Worm (Caenorhabditis elegans) whole organism, L4 larva: ENCODE results near the gene D1005.4.

ENCODE experiments used
- F10B5.3 ChIP-seq: sonication (generic microtip); optimal IDR thresholded peaks from 2 replicates; lab custom pipeline; 2016; ENCODE audit warnings: mild to moderate bottlenecking, missing genetic modification characterization, missing compliant biosample characterization
- F44E2.7 ChIP-seq: fragments of 200-800 bp; sonication (Bioruptor generic); IDR thresholded peaks from 2 replicates; pipeline ENCODE4 v2.1.2; 2022; ENCODE audit warnings: missing genetic modification characterization, missing compliant biosample characterization
- F49E8.2 ChIP-seq: sonication (generic microtip); optimal IDR thresholded peaks from 2 replicates; lab custom pipeline; 2016; ENCODE audit warnings: missing compliant biosample characterization, mild to moderate bottlenecking, missing genetic modification characterization, borderline replicate concordance
- R02D3.7 ChIP-seq: fragments of 150-350 bp; sonication (generic microtip); optimal IDR thresholded peaks from 3 replicates; lab custom pipeline; 2014; ENCODE audit warnings: missing biosample characterization, missing genetic modification characterization
- T20F7.1 ChIP-seq: fragments of 200-800 bp; sonication (Bioruptor generic); optimal IDR thresholded peaks from 2 replicates; lab custom pipeline; 2018; ENCODE audit warnings: mild to moderate bottlenecking, missing genetic modification characterization, missing compliant biosample characterization
- T26A8.4 ChIP-seq: fragments of 200-800 bp; sonication (Bioruptor generic); IDR thresholded peaks from 2 replicates; pipeline ENCODE4 v1.3.6; 2022; ENCODE audit warnings: missing genetic modification characterization, missing compliant biosample characterization
- Y5F2A.4 ChIP-seq: fragments of 200-800 bp; sonication (Bioruptor generic); optimal IDR thresholded peaks from 2 replicates; lab custom pipeline; 2018; ENCODE audit warnings: mild to moderate bottlenecking, missing genetic modification characterization, missing compliant biosample characterization
- Y75B8A.6 ChIP-seq: fragments of 200-800 bp; sonication (Bioruptor generic); IDR thresholded peaks from 2 replicates; pipeline ENCODE4 v1.3.6; 2022; ENCODE audit warnings: missing genetic modification reagents, missing genetic modification characterization, missing compliant biosample characterization
- ZK337.2 ChIP-seq: fragments of 200-800 bp; sonication (Bioruptor generic); IDR thresholded peaks from 2 replicates; pipeline ENCODE4 v1.3.6; 2022; ENCODE audit warnings: missing genetic modification reagents, missing genetic modification characterization, missing compliant biosample characterization
- ZK546.5 ChIP-seq, 2 experiments: sonication (generic microtip); optimal IDR thresholded peaks; 2 replicates each; lab custom pipeline; 2017; ENCODE audit warnings: missing biosample characterization in 2 of 2, missing genetic modification characterization in 2 of 2
- aha-1 ChIP-seq: fragments of 150-350 bp; peaks from one replicate; lab custom pipeline; 2014; ENCODE audit warnings: missing biosample characterization, missing genetic modification characterization
- ama-1 ChIP-seq: fragments of 150-350 bp; optimal IDR thresholded peaks from 2 replicates; lab custom pipeline; 2014; ENCODE audit warnings: inconsistent platforms, mixed read lengths
- arid-1 ChIP-seq: fragments of 200-800 bp; sonication (Bioruptor generic); conservative IDR thresholded peaks from 2 replicates; pipeline ENCODE4 v1.3.6; 2022; ENCODE audit warnings: missing genetic modification reagents, missing genetic modification characterization, missing compliant biosample characterization
- attf-4 ChIP-seq: sonication (generic microtip); optimal IDR thresholded peaks from 3 replicates; lab custom pipeline; 2017; ENCODE audit warnings: missing biosample characterization, missing genetic modification characterization
- ceh-62 ChIP-seq: sonication (generic microtip); optimal IDR thresholded peaks from 2 replicates; lab custom pipeline; 2017; ENCODE audit warnings: missing biosample characterization, missing genetic modification characterization
- ceh-82 ChIP-seq: sonication (generic microtip); optimal IDR thresholded peaks from 2 replicates; lab custom pipeline; 2017; ENCODE audit warnings: missing biosample characterization, missing genetic modification characterization
- ces-1 ChIP-seq: fragments of 150-350 bp; sonication (generic microtip); optimal IDR thresholded peaks from 4 replicates; lab custom pipeline; 2014; ENCODE audit warnings: missing biosample characterization, missing genetic modification reagents, missing genetic modification characterization
- cey-2 ChIP-seq: sonication (generic microtip); optimal IDR thresholded peaks from 3 replicates; lab custom pipeline; 2017; ENCODE audit warnings: missing genetic modification characterization, mild to moderate bottlenecking, missing compliant biosample characterization, antibody characterized with exemption, borderline replicate concordance; ENCODE audit not compliant: insufficient read depth
- daf-12 ChIP-seq: fragments of 150-350 bp; optimal IDR thresholded peaks from 2 replicates; lab custom pipeline; 2014; ENCODE audit warnings: missing biosample characterization, missing genetic modification reagents, missing genetic modification characterization
- daf-16 ChIP-seq, 3 experiments: sonication (generic microtip); optimal IDR thresholded peaks; 2 replicates each; lab custom pipeline; 2016 to 2017; ENCODE audit warnings: missing genetic modification characterization in 3 of 3, missing genetic modification reagents in 3 of 3, mild to moderate bottlenecking in 2 of 3, missing compliant biosample characterization in 2 of 3, missing biosample characterization in 1 of 3, moderate library complexity in 1 of 3
- daf-19 ChIP-seq: fragments of 200-800 bp; sonication (Bioruptor generic); conservative IDR thresholded peaks from 2 replicates; pipeline ENCODE4 v1.3.6; 2022; ENCODE audit warnings: missing genetic modification characterization, missing compliant biosample characterization
- daf-8 ChIP-seq: fragments of 200-800 bp; sonication (Bioruptor generic); IDR thresholded peaks from 2 replicates; pipeline ENCODE4 v1.3.6; 2022; ENCODE audit warnings: missing genetic modification characterization, missing compliant biosample characterization
- dmd-8 ChIP-seq: fragments of 200-800 bp; sonication (Bioruptor generic); IDR thresholded peaks from 2 replicates; pipeline ENCODE4 v1.3.6; 2022; ENCODE audit warnings: missing genetic modification characterization, missing compliant biosample characterization
- egl-27 ChIP-seq: sonication (generic microtip); optimal IDR thresholded peaks from 3 replicates; lab custom pipeline; 2017; ENCODE audit warnings: missing biosample characterization, missing genetic modification reagents, missing genetic modification characterization
- egl-43 ChIP-seq: fragments of 200-800 bp; sonication (Bioruptor generic); IDR thresholded peaks from 2 replicates; pipeline ENCODE4 v1.3.6; 2022; ENCODE audit warnings: missing genetic modification reagents, missing genetic modification characterization, missing compliant biosample characterization
- gei-8 ChIP-seq: fragments of 200-800 bp; sonication (Bioruptor generic); optimal IDR thresholded peaks from 2 replicates; lab custom pipeline; 2018; ENCODE audit warnings: mild to moderate bottlenecking, missing genetic modification characterization, missing compliant biosample characterization
- hif-1 ChIP-seq, 2 experiments: sonication (generic microtip); optimal IDR thresholded peaks; 2 replicates each; lab custom pipeline; 2016 to 2017; ENCODE audit warnings: missing compliant biosample characterization in 2 of 2, missing genetic modification characterization in 2 of 2, missing genetic modification reagents in 2 of 2, missing genotype in 2 of 2, mild to moderate bottlenecking in 1 of 2
- hlh-30 ChIP-seq: sonication (generic microtip); optimal IDR thresholded peaks from 2 replicates; lab custom pipeline; 2017; ENCODE audit warnings: antibody characterized with exemption, mild to moderate bottlenecking, missing genetic modification characterization, missing compliant biosample characterization; ENCODE audit not compliant: insufficient read depth
- hmg-1.1 ChIP-seq: fragments of 200-800 bp; sonication (Bioruptor generic); IDR thresholded peaks from 2 replicates; pipeline ENCODE4 v1.3.6; 2022; ENCODE audit warnings: missing genetic modification reagents, missing genetic modification characterization, missing compliant biosample characterization
- lin-1 ChIP-seq: fragments of 200-800 bp; sonication (Bioruptor generic); IDR thresholded peaks from 2 replicates; pipeline ENCODE4 v1.3.6; 2022; ENCODE audit warnings: missing genetic modification reagents, missing genetic modification characterization, missing compliant biosample characterization
- lin-13 ChIP-seq: fragments of 150-350 bp; optimal IDR thresholded peaks from 2 replicates; lab custom pipeline; 2014; ENCODE audit warnings: missing biosample characterization, missing genetic modification reagents, missing genetic modification characterization
- lin-38 ChIP-seq: fragments of 200-800 bp; sonication (Bioruptor generic); IDR thresholded peaks from 2 replicates; pipeline ENCODE4 v1.3.6; 2022; ENCODE audit warnings: missing genetic modification reagents, missing genetic modification characterization, missing compliant biosample characterization
- lsy-2 ChIP-seq, 2 experiments: fragments of 150-350 bp in 1 of 2; sonication (generic microtip) in 1 of 2; optimal IDR thresholded peaks; 2 replicates each; lab custom pipeline; 2014 to 2017; ENCODE audit warnings: missing biosample characterization in 2 of 2, missing genetic modification characterization in 2 of 2
- madf-9 ChIP-seq: fragments of 200-800 bp; sonication (Bioruptor generic); conservative IDR thresholded peaks from 2 replicates; pipeline ENCODE4 v1.3.6; 2022; ENCODE audit warnings: missing genetic modification reagents, missing genetic modification characterization, missing compliant biosample characterization
- mdl-1 ChIP-seq, 2 experiments: fragments of 150-350 bp in 1 of 2; sonication (generic microtip) in 1 of 2; optimal IDR thresholded peaks; 2 replicates each; lab custom pipeline; 2014 to 2017; ENCODE audit warnings: missing biosample characterization in 2 of 2, missing genetic modification characterization in 2 of 2
- mdt-29 ChIP-seq: fragments of 200-800 bp; sonication (Bioruptor generic); IDR thresholded peaks from 2 replicates; pipeline ENCODE4 v1.3.6; 2022; ENCODE audit warnings: missing genetic modification reagents, missing genetic modification characterization, missing compliant biosample characterization
- mxl-2 ChIP-seq: fragments of 200-800 bp; sonication (Bioruptor generic); conservative IDR thresholded peaks from 2 replicates; pipeline ENCODE4 v1.3.6; 2022; ENCODE audit warnings: missing genetic modification reagents, missing genetic modification characterization, missing compliant biosample characterization
- mxl-3 ChIP-seq: fragments of 200-800 bp; sonication (Bioruptor generic); optimal IDR thresholded peaks from 2 replicates; lab custom pipeline; 2018; ENCODE audit warnings: mild to moderate bottlenecking, missing genetic modification characterization, missing compliant biosample characterization
- nhr-11 ChIP-seq: fragments of 150-350 bp; optimal IDR thresholded peaks from 2 replicates; lab custom pipeline; 2014; ENCODE audit warnings: missing biosample characterization, missing genetic modification characterization
- nhr-28 ChIP-seq: fragments of 150-350 bp; optimal IDR thresholded peaks from 2 replicates; lab custom pipeline; 2014; ENCODE audit warnings: missing biosample characterization, missing genetic modification characterization
- nhr-42 ChIP-seq: fragments of 200-800 bp; sonication (Bioruptor generic); IDR thresholded peaks from 2 replicates; pipeline ENCODE4 v1.3.6; 2022; ENCODE audit warnings: missing genetic modification characterization, missing compliant biosample characterization
- nhr-48 ChIP-seq: sonication (generic microtip); optimal IDR thresholded peaks from 2 replicates; lab custom pipeline; 2016; ENCODE audit warnings: mild to moderate bottlenecking, missing genetic modification characterization, missing compliant biosample characterization
- nhr-76 ChIP-seq: fragments of 150-350 bp; optimal IDR thresholded peaks from 2 replicates; lab custom pipeline; 2014; ENCODE audit warnings: missing biosample characterization, missing genetic modification characterization
- rbr-2 ChIP-seq: sonication (generic microtip); optimal IDR thresholded peaks from 2 replicates; lab custom pipeline; 2016; ENCODE audit warnings: missing genotype, missing genetic modification characterization, missing compliant biosample characterization
- saeg-2 ChIP-seq: fragments of 200-800 bp; sonication (Bioruptor generic); IDR thresholded peaks from 2 replicates; pipeline ENCODE4 v1.3.6; 2022; ENCODE audit warnings: missing genetic modification reagents, missing genetic modification characterization, missing compliant biosample characterization
- tag-97 ChIP-seq: fragments of 200-800 bp; sonication (Bioruptor generic); IDR thresholded peaks from 2 replicates; pipeline ENCODE4 v1.3.6; 2022; ENCODE audit warnings: missing genetic modification characterization, missing compliant biosample characterization
- tra-1 ChIP-seq: fragments of 200-800 bp; sonication (Bioruptor generic); IDR thresholded peaks from 2 replicates; pipeline ENCODE4 v1.3.6; 2022; ENCODE audit warnings: missing genetic modification reagents, missing genetic modification characterization, missing compliant biosample characterization
- unc-130 ChIP-seq: sonication (generic microtip); optimal IDR thresholded peaks from 2 replicates; lab custom pipeline; 2016; ENCODE audit warnings: missing genetic modification reagents, missing genetic modification characterization, missing compliant biosample characterization
- zfp-2 ChIP-seq: sonication (generic microtip); optimal IDR thresholded peaks from 2 replicates; lab custom pipeline; 2016; ENCODE audit warnings: mild to moderate bottlenecking, missing genetic modification characterization, missing compliant biosample characterization
- zip-2 ChIP-seq: fragments of 150-350 bp; optimal IDR thresholded peaks from 2 replicates; lab custom pipeline; 2014; ENCODE audit warnings: missing biosample characterization, missing genetic modification characterization
- ztf-11 ChIP-seq: fragments of 150-350 bp; optimal IDR thresholded peaks from 2 replicates; lab custom pipeline; 2014; ENCODE audit warnings: missing biosample characterization, missing genetic modification characterization
- ztf-7 ChIP-seq: fragments of 150-350 bp; optimal IDR thresholded peaks from 2 replicates; lab custom pipeline; 2014; ENCODE audit warnings: missing biosample characterization, missing genetic modification characterization

The D1005.4 gene

DNA sequence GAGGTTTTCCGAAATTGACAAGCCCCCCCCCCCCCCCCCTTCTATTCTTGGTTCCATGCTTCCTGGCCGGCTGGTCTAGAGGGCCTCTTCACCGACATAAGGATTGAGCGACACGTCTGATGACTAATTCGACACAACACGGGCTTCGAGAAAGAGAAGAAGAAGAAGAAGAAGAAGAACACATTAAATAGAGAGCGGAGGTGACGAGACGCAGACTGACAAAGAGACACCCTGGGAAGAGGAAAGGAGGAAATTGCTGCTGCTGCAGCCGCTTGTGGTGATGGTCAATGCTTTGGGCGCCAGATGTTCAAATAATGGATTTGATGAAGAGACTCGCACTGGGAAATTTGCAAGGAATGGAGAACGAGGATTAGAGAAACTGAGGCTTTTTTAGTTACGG is 38.9 kb upstream of the D1005.4 start (continued):
- TF ChIP-seq R02D3.7 (tag; lab: Kevin White, UChicago) (no peak), saeg-2 (no peak), ama-1 (lab: Kevin White, UChicago) (no peak), tra-1 (GFP tag; lab: Robert Waterston, UW) (no peak), ztf-7 (tag; lab: Kevin White, UChicago) (no peak), daf-19 (GFP tag; lab: Robert Waterston, UW) (no peak), zip-2 (no peak), dmd-8 (GFP tag; lab: Robert Waterston, UW) (no peak), ZK546.5 (tag; optimal IDR thresholded peaks at IDR 0.05; lab: Kevin White, UChicago) (no peak), egl-27 (tag; lab: Kevin White, UChicago) (no peak), hlh-30 (tag; lab: Kevin White, UChicago) (peak; percentile 78), daf-16 (GFP tag; optimal IDR thresholded peaks at IDR 0.05; lab: Kevin White, UChicago) (no peak), daf-16 (tag; optimal IDR thresholded peaks at IDR 0.05; lab: Kevin White, UChicago) (peak; percentile 18), nhr-76 (no peak), nhr-48 (tag; lab: Kevin White, UChicago) (no peak), lin-38 (GFP tag; lab: Robert Waterston, UW) (no peak), cey-2 (tag; lab: Kevin White, UChicago) (no peak), lsy-2 (tag; optimal IDR thresholded peaks at IDR 0.05; lab: Kevin White, UChicago) (peak in 1 of 2 experiments; percentile 62), mdl-1 (tag; optimal IDR thresholded peaks at IDR 0.05; lab: Kevin White, UChicago) (peak in 1 of 2 experiments; percentile 63), ztf-11 (tag; lab: Kevin White, UChicago) (no peak), gei-8 (GFP tag; lab: Kevin White, UChicago) (no peak), arid-1 (no peak), ceh-62 (no peak), rbr-2 (peak; percentile 48), nhr-11 (tag; lab: Kevin White, UChicago) (no peak), unc-130 (GFP tag; lab: Kevin White, UChicago) (no peak), hmg-1.1 (GFP tag; lab: Robert Waterston, UW) (peak; percentile 60), daf-12 (no peak), attf-4 (tag; lab: Kevin White, UChicago) (no peak), F10B5.3 (tag; lab: Kevin White, UChicago) (no peak), mdt-29 (GFP tag; lab: Robert Waterston, UW) (no peak), madf-9 (GFP tag; lab: Robert Waterston, UW) (no peak), tag-97 (GFP tag; lab: Robert Waterston, UW) (no peak), zfp-2 (tag; lab: Kevin White, UChicago) (no peak), ceh-82 (tag; lab: Kevin White, UChicago) (no peak), daf-8 (GFP tag; lab: Robert Waterston, UW) (no peak), Y75B8A.6 (GFP tag; lab: Robert Waterston, UW) (no peak), aha-1 (tag; lab: Kevin White, UChicago) (peak; percentile 81), hif-1 (tag; optimal IDR thresholded peaks at IDR 0.05; lab: Kevin White, UChicago) (peak in 1 of 2 experiments; percentile 31), nhr-28 (no peak), T26A8.4 (no peak), T20F7.1 (no peak), ZK337.2 (GFP tag; lab: Robert Waterston, UW) (no peak), F49E8.2 (no peak), lin-1 (GFP tag; lab: Robert Waterston, UW) (no peak), lin-13 (GFP tag; lab: Kevin White, UChicago) (no peak), nhr-42 (GFP tag; lab: Robert Waterston, UW) (no peak), ces-1 (GFP tag; lab: Kevin White, UChicago) (no peak), F44E2.7 (GFP tag; lab: Robert Waterston, UW) (no peak), egl-43 (no peak), mxl-2 (GFP tag; lab: Robert Waterston, UW) (no peak), Y5F2A.4 (GFP tag; lab: Kevin White, UChicago) (no peak), mxl-3 (GFP tag; lab: Kevin White, UChicago) (no peak)
